Worm (Caenorhabditis elegans) whole organism, L1 larva: ENCODE results near the gene nud-1.

Experiments used
- alr-1 ChIP-seq: fragments of 200-800 bp; sonication (Bioruptor generic); optimal IDR thresholded peaks from 2 replicates; lab custom pipeline; 2018; ENCODE audit warnings: borderline replicate concordance, mild to moderate bottlenecking, missing genetic modification characterization, missing compliant biosample characterization
- aly-2 ChIP-seq: fragments of 150-350 bp; optimal IDR thresholded peaks from 2 replicates; lab custom pipeline; 2014; ENCODE audit warnings: missing biosample characterization, missing genetic modification characterization
- ama-1 ChIP-seq: fragments of 150-350 bp; optimal IDR thresholded peaks from 2 replicates; lab custom pipeline; 2014
- blmp-1 ChIP-seq: fragments of 150-350 bp; optimal IDR thresholded peaks from 2 replicates; lab custom pipeline; 2014; ENCODE audit warnings: missing biosample characterization, missing genetic modification characterization
- ceh-82 ChIP-seq, 3 experiments: fragments of 150-350 bp in 1 of 3; sonication (generic microtip) in 2 of 3; optimal IDR thresholded peaks; 2 replicates each; lab custom pipeline; 2014 to 2017; ENCODE audit warnings: missing biosample characterization in 3 of 3, missing genetic modification characterization in 3 of 3
- ceh-88 ChIP-seq: fragments of 200-800 bp; sonication (Bioruptor generic); IDR thresholded peaks from 2 replicates; pipeline ENCODE4 v1.3.6; 2022; ENCODE audit warnings: missing genetic modification characterization, missing compliant biosample characterization
- ceh-90 ChIP-seq: sonication (generic microtip); optimal IDR thresholded peaks from 2 replicates; lab custom pipeline; 2016; ENCODE audit warnings: missing genetic modification characterization, missing compliant biosample characterization
- ces-1 ChIP-seq: fragments of 150-350 bp; optimal IDR thresholded peaks from 2 replicates; lab custom pipeline; 2014; ENCODE audit warnings: missing biosample characterization, missing genetic modification reagents, missing genetic modification characterization
- dpl-1 ChIP-seq, 3 experiments: fragments of 150-350 bp in 2 of 3; sonication (generic microtip) in 1 of 3; optimal IDR thresholded peaks; 2 replicates each; lab custom pipeline; 2014 to 2017; ENCODE audit warnings: missing biosample characterization in 3 of 3, missing genetic modification characterization in 3 of 3, missing genetic modification reagents in 3 of 3
- dsc-1 ChIP-seq: sonication (generic microtip); optimal IDR thresholded peaks from 2 replicates; lab custom pipeline; 2016; ENCODE audit warnings: mild to moderate bottlenecking, missing genetic modification characterization, missing compliant biosample characterization
- efl-1 ChIP-seq, 4 experiments: fragments of 150-350 bp; optimal IDR thresholded peaks in 3 of 4; peaks in 1 of 4; 1 replicate in 1 of 4; 2 replicates in 3 of 4; lab custom pipeline; 2014; ENCODE audit warnings: missing biosample characterization in 2 of 4, missing genetic modification characterization in 2 of 4, missing genetic modification reagents in 2 of 4
- egl-13 ChIP-seq: sonication (generic microtip); optimal IDR thresholded peaks from 2 replicates; lab custom pipeline; 2016; ENCODE audit warnings: missing genotype, missing genetic modification reagents, missing genetic modification characterization, missing compliant biosample characterization
- elt-2 ChIP-seq: sonication (generic microtip); optimal IDR thresholded peaks from 2 replicates; lab custom pipeline; 2016; ENCODE audit warnings: missing genetic modification characterization, mild to moderate bottlenecking, inconsistent platforms, missing compliant biosample characterization, missing genetic modification reagents
- elt-3 ChIP-seq, 6 experiments: fragments of 150-350 bp in 1 of 6; sonication (generic microtip); optimal IDR thresholded peaks; 2 replicates each; lab custom pipeline; 2017 to 2018; ENCODE audit warnings: missing biosample characterization in 6 of 6, missing genetic modification characterization in 6 of 6, inconsistent platforms in 1 of 6
- ets-5 ChIP-seq: fragments of 200-800 bp; sonication (Bioruptor generic); IDR thresholded peaks from 2 replicates; pipeline ENCODE4 v1.3.6; 2022; ENCODE audit warnings: missing genetic modification characterization, missing compliant biosample characterization
- fkh-8 ChIP-seq: sonication (generic microtip); optimal IDR thresholded peaks from 2 replicates; lab custom pipeline; 2016; ENCODE audit warnings: mild to moderate bottlenecking, missing genetic modification characterization, missing compliant biosample characterization
- grh-1 ChIP-seq: fragments of 200-800 bp; sonication (Bioruptor generic); IDR thresholded peaks from 2 replicates; pipeline ENCODE4 v1.3.6; 2022; ENCODE audit warnings: missing genetic modification reagents, missing genetic modification characterization, missing compliant biosample characterization
- hpl-2 ChIP-seq: fragments of 150-350 bp; optimal IDR thresholded peaks from 2 replicates; lab custom pipeline; 2014; ENCODE audit warnings: missing biosample characterization, missing genetic modification reagents, missing genetic modification characterization
- isw-1 ChIP-seq: fragments of 200-800 bp; sonication (Bioruptor generic); IDR thresholded peaks from 2 replicates; pipeline ENCODE4 v1.3.6; 2022; ENCODE audit warnings: missing genetic modification characterization, missing compliant biosample characterization
- lin-14 ChIP-seq: fragments of 200-800 bp; sonication (Bioruptor generic); optimal IDR thresholded peaks from 2 replicates; lab custom pipeline; 2018; ENCODE audit warnings: mild to moderate bottlenecking, missing genetic modification characterization, moderate library complexity, missing compliant biosample characterization
- lin-15B ChIP-seq: fragments of 150-350 bp; sonication (generic microtip); optimal IDR thresholded peaks from 3 replicates; lab custom pipeline; 2014; ENCODE audit warnings: missing biosample characterization, missing genetic modification characterization
- lin-35 ChIP-seq, 2 experiments: fragments of 150-350 bp; optimal IDR thresholded peaks; 2 replicates each; lab custom pipeline; 2014; ENCODE audit warnings: missing biosample characterization in 2 of 2, missing genetic modification characterization in 2 of 2, missing genetic modification reagents in 2 of 2
- lir-3 ChIP-seq: sonication (generic microtip); optimal IDR thresholded peaks from 2 replicates; lab custom pipeline; 2016; ENCODE audit warnings: mild to moderate bottlenecking, missing genetic modification characterization, moderate library complexity, missing compliant biosample characterization; ENCODE audit not compliant: poor library complexity
- lsy-2 ChIP-seq, 2 experiments: fragments of 150-350 bp; optimal IDR thresholded peaks; 2 replicates each; lab custom pipeline; 2014; ENCODE audit warnings: missing biosample characterization in 2 of 2, missing genetic modification characterization in 2 of 2
- mab-9 ChIP-seq: fragments of 200-800 bp; sonication (Bioruptor generic); IDR thresholded peaks from 2 replicates; pipeline ENCODE4 v1.3.6; 2022; ENCODE audit warnings: missing genetic modification reagents, missing genetic modification characterization, missing compliant biosample characterization
- mdl-1 ChIP-seq, 2 experiments: fragments of 150-350 bp; optimal IDR thresholded peaks; 2 replicates each; lab custom pipeline; 2014 to 2017; ENCODE audit warnings: missing biosample characterization in 2 of 2, missing genetic modification characterization in 2 of 2, inconsistent platforms in 1 of 2
- mep-1 ChIP-seq: fragments of 150-350 bp; optimal IDR thresholded peaks from 2 replicates; lab custom pipeline; 2014; ENCODE audit warnings: missing biosample characterization, missing genetic modification characterization
- nhr-11 ChIP-seq: fragments of 150-350 bp; optimal IDR thresholded peaks from 2 replicates; lab custom pipeline; 2014; ENCODE audit warnings: missing biosample characterization, missing genetic modification characterization
- nhr-20 ChIP-seq: sonication (generic microtip); optimal IDR thresholded peaks from 2 replicates; lab custom pipeline; 2016; ENCODE audit warnings: mild to moderate bottlenecking, missing genetic modification characterization, missing compliant biosample characterization
- nhr-47 ChIP-seq: sonication (generic microtip); optimal IDR thresholded peaks from 2 replicates; lab custom pipeline; 2016; ENCODE audit warnings: mild to moderate bottlenecking, missing genetic modification characterization, moderate library complexity, missing compliant biosample characterization
- nhr-71 ChIP-seq: sonication (generic microtip); optimal IDR thresholded peaks from 2 replicates; lab custom pipeline; 2016; ENCODE audit warnings: mild to moderate bottlenecking, missing genetic modification characterization, moderate library complexity, missing compliant biosample characterization
- nhr-76 ChIP-seq: sonication (generic microtip); optimal IDR thresholded peaks from 2 replicates; lab custom pipeline; 2017; ENCODE audit warnings: missing biosample characterization, missing genetic modification characterization
- nhr-85 ChIP-seq: sonication (generic microtip); peaks from one replicate; lab custom pipeline; 2016; ENCODE audit warnings: missing genetic modification characterization, inconsistent platforms, missing compliant biosample characterization
- nhr-90 ChIP-seq: sonication (generic microtip); optimal IDR thresholded peaks from 2 replicates; lab custom pipeline; 2016; ENCODE audit warnings: mild to moderate bottlenecking, missing genetic modification characterization, missing compliant biosample characterization; ENCODE audit not compliant: poor library complexity
- pag-3 ChIP-seq: sonication (generic microtip); optimal IDR thresholded peaks from 2 replicates; lab custom pipeline; 2017; ENCODE audit warnings: missing genetic modification characterization, mild to moderate bottlenecking, missing compliant biosample characterization, antibody characterized with exemption, borderline replicate concordance; ENCODE audit not compliant: insufficient read depth
- pax-3 ChIP-seq: fragments of 200-800 bp; sonication (Bioruptor generic); optimal IDR thresholded peaks from 2 replicates; lab custom pipeline; 2018; ENCODE audit warnings: mild to moderate bottlenecking, missing genetic modification characterization, moderate library complexity, missing compliant biosample characterization
- skn-1 ChIP-seq: fragments of 150-350 bp; optimal IDR thresholded peaks from 2 replicates; lab custom pipeline; 2014; ENCODE audit warnings: missing biosample characterization, missing genetic modification characterization
- sox-4 ChIP-seq: sonication (generic microtip); optimal IDR thresholded peaks from 2 replicates; lab custom pipeline; 2016; ENCODE audit warnings: missing genetic modification characterization, missing compliant biosample characterization
- sptf-1 ChIP-seq: fragments of 150-350 bp; optimal IDR thresholded peaks from 2 replicates; lab custom pipeline; 2014; ENCODE audit warnings: missing biosample characterization, missing genetic modification characterization
- sup-37 ChIP-seq: fragments of 200-800 bp; sonication (Bioruptor generic); optimal IDR thresholded peaks from 2 replicates; lab custom pipeline; 2018; ENCODE audit warnings: mild to moderate bottlenecking, missing genetic modification characterization, missing compliant biosample characterization
- swsn-7 ChIP-seq: sonication (generic microtip); optimal IDR thresholded peaks from 2 replicates; lab custom pipeline; 2016; ENCODE audit warnings: missing genetic modification characterization, missing compliant biosample characterization
- tlp-1 ChIP-seq: fragments of 150-350 bp; optimal IDR thresholded peaks from 2 replicates; lab custom pipeline; 2014; ENCODE audit warnings: missing biosample characterization, missing genetic modification characterization
- unc-130 ChIP-seq: fragments of 150-350 bp; optimal IDR thresholded peaks from 2 replicates; lab custom pipeline; 2017; ENCODE audit warnings: missing biosample characterization, missing genetic modification characterization, inconsistent platforms
- unc-30 ChIP-seq: sonication (generic microtip); optimal IDR thresholded peaks from 2 replicates; lab custom pipeline; 2017; ENCODE audit warnings: missing biosample characterization, missing genetic modification characterization
- unc-86 ChIP-seq: sonication (generic microtip); optimal IDR thresholded peaks from 2 replicates; lab custom pipeline; 2016; ENCODE audit warnings: missing genetic modification characterization, missing compliant biosample characterization
- unc-98 ChIP-seq: fragments of 200-800 bp; sonication (Bioruptor generic); IDR thresholded peaks from 2 replicates; pipeline ENCODE4 v1.3.6; 2022; ENCODE audit warnings: missing genetic modification characterization, missing compliant biosample characterization
- vab-15 ChIP-seq: sonication (generic microtip); optimal IDR thresholded peaks from 2 replicates; lab custom pipeline; 2017; ENCODE audit warnings: missing genotype, mild to moderate bottlenecking, missing genetic modification characterization, missing compliant biosample characterization
- xbp-1 ChIP-seq: sonication (generic microtip); optimal IDR thresholded peaks from 2 replicates; lab custom pipeline; 2016; ENCODE audit warnings: missing genetic modification characterization, missing compliant biosample characterization
- zag-1 ChIP-seq: fragments of 150-350 bp; optimal IDR thresholded peaks from 2 replicates; lab custom pipeline; 2014; ENCODE audit warnings: missing biosample characterization, missing genetic modification characterization
- ztf-4 ChIP-seq: fragments of 150-350 bp; optimal IDR thresholded peaks from 2 replicates; lab custom pipeline; 2014; ENCODE audit warnings: missing biosample characterization, missing genetic modification characterization

The nud-1 gene

ce11 chrIII:13305537-13305936 lies 35.8 kb upstream of the nud-1 start:
- TF ChIP-seq ztf-4 (tag; lab: Kevin White, UChicago) (no peak), isw-1 (GFP tag; lab: Robert Waterston, UW) (no peak), vab-15 (tag; lab: Kevin White, UChicago) (no peak), nhr-11 (tag; lab: Kevin White, UChicago) (no peak), unc-86 (tag; lab: Kevin White, UChicago) (no peak)

ce11 chrIII:13307107-13307506 lies 34.2 kb upstream of the nud-1 start, which contains the start of the genes klp-19 and slc-36.1:
Gene klp-19, minus strand, starts transcription at chrIII:13307259.
Gene slc-36.1, plus strand, starts transcription at chrIII:13307502.
- TF ChIP-seq vab-15 (tag; lab: Kevin White, UChicago) (no peak), sup-37 (GFP tag; lab: Kevin White, UChicago) (no peak), mep-1 (tag; lab: Kevin White, UChicago) (peak; percentile 74), sox-4 (no peak), egl-13 (no peak), ceh-90 (no peak), lsy-2 (tag; optimal IDR thresholded peaks at IDR 0.05; lab: Kevin White, UChicago) (peak; percentile 62 to 68), tlp-1 (tag; lab: Kevin White, UChicago) (no peak), nhr-11 (tag; lab: Kevin White, UChicago) (no peak), mab-9 (GFP tag; lab: Robert Waterston, UW) (no peak; the same call in 1 of the 2 replicates), aly-2 (tag; lab: Kevin White, UChicago) (no peak), ceh-82 (tag; optimal IDR thresholded peaks at IDR 0.05; lab: Kevin White, UChicago) (peak in 2 of 3 experiments; percentile 27 to 47), nhr-90 (tag; lab: Kevin White, UChicago) (peak; percentile 13), efl-1 (optimal IDR thresholded peaks at IDR 0.05; lab: Kevin White, UChicago) (peak; percentile 76 to 83), efl-1 (GFP tag; optimal IDR thresholded peaks at IDR 0.05 in 1 of 2; lab: Kevin White, UChicago) (peak; percentile 88 to 98), nhr-76 (tag; lab: Kevin White, UChicago) (no peak), grh-1 (no peak), ceh-88 (GFP tag; lab: Robert Waterston, UW) (no peak), nhr-85 (peak; percentile 46), unc-30 (tag; lab: Kevin White, UChicago) (no peak), ztf-4 (tag; lab: Kevin White, UChicago) (no peak), dsc-1 (tag; lab: Kevin White, UChicago) (peak; percentile 42), dpl-1 (GFP tag; optimal IDR thresholded peaks at IDR 0.05; lab: Kevin White, UChicago) (peak; percentile 83 to 88 (median 84)), zag-1 (tag; lab: Kevin White, UChicago) (no peak), xbp-1 (tag; lab: Kevin White, UChicago) (peak; percentile 34), pax-3 (tag; lab: Kevin White, UChicago) (no peak), lin-14 (GFP tag; lab: Kevin White, UChicago) (no peak), nhr-20 (tag; lab: Kevin White, UChicago) (peak; percentile 32), hpl-2 (GFP tag; lab: Kevin White, UChicago) (no peak), skn-1 (tag; lab: Kevin White, UChicago) (peak; percentile 31), lin-35 (GFP tag; optimal IDR thresholded peaks at IDR 0.05; lab: Kevin White, UChicago) (peak; percentile 86 to 87), pag-3 (tag; lab: Kevin White, UChicago) (peak; percentile 22), nhr-71 (peak; percentile 67), ces-1 (GFP tag; lab: Kevin White, UChicago) (no peak), unc-98 (GFP tag; lab: Robert Waterston, UW) (no peak), alr-1 (tag; lab: Kevin White, UChicago) (no peak), fkh-8 (tag; lab: Kevin White, UChicago) (peak; percentile 27), nhr-47 (tag; lab: Kevin White, UChicago) (peak; percentile 60), lin-15B (tag; lab: Kevin White, UChicago) (peak; percentile 41), elt-3 (tag; optimal IDR thresholded peaks at IDR 0.05; lab: Kevin White, UChicago) (no peak), swsn-7 (tag; lab: Kevin White, UChicago) (peak; percentile 53), unc-130 (tag; lab: Kevin White, UChicago) (peak; percentile 17), lir-3 (no peak), elt-2 (tag; lab: Kevin White, UChicago) (no peak), ets-5 (GFP tag; lab: Robert Waterston, UW) (no peak), sptf-1 (tag; lab: Kevin White, UChicago) (no peak), blmp-1 (tag; lab: Kevin White, UChicago) (no peak), ama-1 (lab: Kevin White, UChicago) (no peak), mdl-1 (tag; optimal IDR thresholded peaks at IDR 0.05; lab: Kevin White, UChicago) (peak in 1 of 2 experiments; percentile 17), unc-86 (tag; lab: Kevin White, UChicago) (peak; percentile 42)
